Worm (Caenorhabditis elegans): Measurements from ENCODE around the gene W05H9.2.

W05H9.2 gene

ce11 chrX:6266739-6267138 lies at the start of gene W05H9.2:
W05H9.2 (plus strand) TSS chrX:6267039.
- TF ChIP-seq B0261.1 (tag; optimal IDR thresholded peaks at IDR 0.05) (no peak), C17E4.6 (GFP tag; IDR thresholded peaks at IDR 0.05) (no peak), hlh-26 (GFP tag; conservative IDR thresholded peaks at IDR 0.05) (no peak)

ce11 chrX:6219892-6220291 lies 46.9 kb upstream of the W05H9.2 start:
- TF ChIP-seq snpc-3.4 (tag; optimal IDR thresholded peaks at IDR 0.05) (no peak), B0035.1 (tag; optimal IDR thresholded peaks at IDR 0.05) (no peak), somi-1 (GFP tag; optimal IDR thresholded peaks at IDR 0.05) (peak; percentile 37), hrde-1 (tag; optimal IDR thresholded peaks at IDR 0.05; ENCODE audit: borderline replicate concordance) (peak; percentile 5), him-1 (tag; optimal IDR thresholded peaks at IDR 0.05) (peak; percentile 88), lin-40 (tag; optimal IDR thresholded peaks at IDR 0.05) (peak; percentile 63), ceh-27 (GFP tag; optimal IDR thresholded peaks at IDR 0.05) (peak; percentile 62), nhr-179 (tag; optimal IDR thresholded peaks at IDR 0.05) (peak; percentile 15), aptf-2 (GFP tag; conservative IDR thresholded peaks at IDR 0.05) (no peak), mes-4 (tag; optimal IDR thresholded peaks at IDR 0.05) (peak; percentile 51), cebp-1 (GFP tag; IDR thresholded peaks at IDR 0.05) (no peak), cebp-1 (tag; optimal IDR thresholded peaks at IDR 0.05) (no peak), fkh-3 (tag; optimal IDR thresholded peaks at IDR 0.05) (no peak), ceh-91 (GFP tag; IDR thresholded peaks at IDR 0.05) (no peak), sea-2 (GFP tag; IDR thresholded peaks at IDR 0.05) (no peak), repo-1 (tag; optimal IDR thresholded peaks at IDR 0.05) (peak; percentile 9), chd-7 (tag; optimal IDR thresholded peaks at IDR 0.05) (peak; percentile 63), hlh-26 (GFP tag; conservative IDR thresholded peaks at IDR 0.05) (no peak), hlh-12 (tag; optimal IDR thresholded peaks at IDR 0.05) (no peak), nfya-2 (GFP tag; IDR thresholded peaks at IDR 0.05) (no peak), atf-7 (tag; optimal IDR thresholded peaks at IDR 0.05) (no peak), Y79H2A.3 (GFP tag; conservative IDR thresholded peaks at IDR 0.05) (no peak), lsy-27 (tag; optimal IDR thresholded peaks at IDR 0.05; ENCODE audit: borderline replicate concordance, insufficient read depth) (peak; percentile 57), lag-1 (GFP tag; IDR thresholded peaks at IDR 0.05) (no peak), ztf-26 (tag; optimal IDR thresholded peaks at IDR 0.05) (peak; percentile 55), sptf-2 (GFP tag; optimal IDR thresholded peaks at IDR 0.05) (no peak), C06A6.2 (GFP tag; conservative IDR thresholded peaks at IDR 0.05) (no peak), madf-10 (tag; optimal IDR thresholded peaks at IDR 0.05) (peak; percentile 57), egl-18 (GFP tag; IDR thresholded peaks at IDR 0.05) (no peak), xnd-1 (tag; optimal IDR thresholded peaks at IDR 0.05) (no peak), ccch-3 (GFP tag; optimal IDR thresholded peaks at IDR 0.05) (no peak), K11D2.4 (GFP tag; IDR thresholded peaks at IDR 0.05) (0 out of 2 replicates have a peak, but pooled peaks have one; percentile 18), Y53G8AR.9 (GFP tag; conservative IDR thresholded peaks at IDR 0.05) (peak; percentile 61; the same call in 1 of the 2 replicates), K12H6.12 (tag; optimal IDR thresholded peaks at IDR 0.05) (peak; percentile 13), zfh-2 (GFP tag; conservative IDR thresholded peaks at IDR 0.05) (no peak), let-526 (GFP tag; IDR thresholded peaks at IDR 0.05) (0 out of 2 replicates have a peak, but pooled peaks have one; percentile 22), pha-4 (tag; optimal IDR thresholded peaks at IDR 0.05) (no peak), B0261.1 (tag; optimal IDR thresholded peaks at IDR 0.05) (peak; percentile 85), F52B5.7 (tag; optimal IDR thresholded peaks at IDR 0.05) (peak; percentile 58), ekl-4 (GFP tag; IDR thresholded peaks at IDR 0.05) (0 out of 2 replicates have a peak, but pooled peaks have one; percentile 13), Y95B8A.8 (GFP tag; IDR thresholded peaks at IDR 0.05) (no peak), rec-8 (tag; optimal IDR thresholded peaks at IDR 0.05) (peak; percentile 65 to 71), F49E8.2 (tag; optimal IDR thresholded peaks at IDR 0.05; ENCODE audit: insufficient read depth) (no peak), cebp-2 (GFP tag; IDR thresholded peaks at IDR 0.05) (no peak), ztf-6 (GFP tag; IDR thresholded peaks at IDR 0.05) (no peak)

Measured in whole organism, young adult.